Worm (Caenorhabditis elegans): ENCODE data around the gene C40H1.9.

DNA sequence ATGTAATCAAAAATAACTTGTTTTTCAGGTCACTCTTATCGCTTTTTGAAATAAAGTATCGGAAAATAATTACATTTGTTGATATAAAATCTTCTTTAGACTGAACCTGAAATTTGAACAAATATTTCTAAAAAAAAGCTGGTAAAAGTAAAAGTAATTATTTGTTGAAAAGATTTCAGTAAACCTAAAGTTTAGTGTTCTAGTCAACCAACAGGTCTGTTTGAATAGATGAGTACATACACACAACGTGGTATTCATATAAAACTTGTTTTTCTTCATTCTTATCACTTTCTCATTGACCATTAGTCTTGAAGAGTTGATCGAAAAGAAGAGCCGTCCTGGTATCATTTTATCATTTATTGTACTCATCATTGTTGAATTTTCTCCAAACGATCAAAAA lies at the start of gene C40H1.9:
- TF ChIP-seq W03F9.2 (tag; optimal IDR thresholded peaks at IDR 0.05), result no peak
- no peak for TF ChIP-seq him-1 (tag; optimal IDR thresholded peaks at IDR 0.05)
- no peak for TF ChIP-seq dao-5 (tag; optimal IDR thresholded peaks at IDR 0.05)

Measured in whole organism, L4/young adult.